5 worm cellular contexts compared by ENCODE assay signal in genomic region chrV:18266238-18266637, ce11.
TF ChIP-seq lines count a peak whose summit lies in the region.

Gene R10E8.6, minus strand, starts transcription at chrV:18266391.

TF ChIP-seq in whole organism, L1 larva, 84 proteins besides CTCF, POLR2A, EP300 and RAD21:
- peak; percentile 52 for TF ChIP-seq tlp-1 (tag; optimal IDR thresholded peaks at IDR 0.05; lab: Kevin White, UChicago)
- no peak for TF ChIP-seq grh-1 (GFP tag; IDR thresholded peaks at IDR 0.05; lab: Robert Waterston, UW)
- TF ChIP-seq lin-35 (GFP tag; optimal IDR thresholded peaks at IDR 0.05; lab: Kevin White, UChicago): peak in 1 of 2 experiments; percentile 29
- TF ChIP-seq elt-2 (tag; optimal IDR thresholded peaks at IDR 0.05; lab: Kevin White, UChicago): peak; percentile 78
- TF ChIP-seq efl-3 (GFP tag; optimal IDR thresholded peaks at IDR 0.05; lab: Kevin White, UChicago): no peak
- TF ChIP-seq nhr-77 (tag; optimal IDR thresholded peaks at IDR 0.05; lab: Kevin White, UChicago): no peak
- TF ChIP-seq efl-1 (optimal IDR thresholded peaks at IDR 0.05; lab: Kevin White, UChicago): no peak
- peak in 1 of 2 experiments; percentile 36 for TF ChIP-seq efl-1 (GFP tag; optimal IDR thresholded peaks at IDR 0.05 in 1 of 2; lab: Kevin White, UChicago)
- no peak for TF ChIP-seq nhr-76 (tag; optimal IDR thresholded peaks at IDR 0.05; lab: Kevin White, UChicago)

TF ChIP-seq in whole organism, L2 larva, 48 proteins besides CTCF, POLR2A, EP300 and RAD21:
- TF ChIP-seq fos-1 (tag; optimal IDR thresholded peaks at IDR 0.05; lab: Kevin White, UChicago) (peak; percentile 53), crh-2 (tag; optimal IDR thresholded peaks at IDR 0.05; lab: Kevin White, UChicago) (peak; percentile 10), zag-1 (tag; optimal IDR thresholded peaks at IDR 0.05; lab: Kevin White, UChicago) (no peak), Y55F3AM.14 (GFP tag; optimal IDR thresholded peaks at IDR 0.05; lab: Kevin White, UChicago) (no peak), ceh-82 (tag; optimal IDR thresholded peaks at IDR 0.05; lab: Kevin White, UChicago) (no peak), sma-3 (GFP tag; optimal IDR thresholded peaks at IDR 0.05; lab: Kevin White, UChicago) (no peak), aly-2 (tag; optimal IDR thresholded peaks at IDR 0.05; lab: Kevin White, UChicago) (no peak)
TF ChIP-seq in whole organism, L2 larva: peak in this region for 2.

TF ChIP-seq in whole organism, L3 larva, 47 proteins besides CTCF, POLR2A, EP300 and RAD21:
- TF ChIP-seq jun-1 (tag; optimal IDR thresholded peaks at IDR 0.05; lab: Kevin White, UChicago): peak; percentile 21
- TF ChIP-seq elt-2 (tag; optimal IDR thresholded peaks at IDR 0.05; lab: Kevin White, UChicago): peak; percentile 90
- peak; percentile 70 for TF ChIP-seq pqm-1 (tag; optimal IDR thresholded peaks at IDR 0.05; lab: Kevin White, UChicago)
- TF ChIP-seq R02D3.7 (tag; optimal IDR thresholded peaks at IDR 0.05; lab: Kevin White, UChicago): no peak
- TF ChIP-seq ceh-82 (tag; optimal IDR thresholded peaks at IDR 0.05; lab: Kevin White, UChicago): no peak

TF ChIP-seq in whole organism, L4 larva, 104 proteins besides CTCF, POLR2A, EP300 and RAD21:
- TF ChIP-seq ztf-11 (tag; optimal IDR thresholded peaks at IDR 0.05; lab: Kevin White, UChicago): no peak
- no peak for TF ChIP-seq lin-29 (GFP tag; IDR thresholded peaks at IDR 0.05; lab: Robert Waterston, UW)
- TF ChIP-seq nhr-48 (tag; optimal IDR thresholded peaks at IDR 0.05; lab: Kevin White, UChicago): no peak
- TF ChIP-seq lin-13 (GFP tag; optimal IDR thresholded peaks at IDR 0.05; lab: Kevin White, UChicago): no peak
- TF ChIP-seq ctbp-1 (GFP tag; IDR thresholded peaks at IDR 0.05; lab: Robert Waterston, UW): no peak
- no peak for TF ChIP-seq spr-1 (tag; optimal IDR thresholded peaks at IDR 0.05; lab: Kevin White, UChicago)
- TF ChIP-seq Y105C5A.15 (GFP tag; IDR thresholded peaks at IDR 0.05; lab: Robert Waterston, UW): no peak
- no peak for TF ChIP-seq mdl-1 (tag; optimal IDR thresholded peaks at IDR 0.05; lab: Kevin White, UChicago)
- TF ChIP-seq spr-3 (GFP tag; optimal IDR thresholded peaks at IDR 0.05; lab: Kevin White, UChicago): no peak
- no peak for TF ChIP-seq ceh-82 (tag; optimal IDR thresholded peaks at IDR 0.05; lab: Kevin White, UChicago)
- no peak for TF ChIP-seq zip-2 (tag; optimal IDR thresholded peaks at IDR 0.05; lab: Kevin White, UChicago)
- TF ChIP-seq php-3 (GFP tag; IDR thresholded peaks at IDR 0.05; lab: Robert Waterston, UW): peak; percentile 93
- no peak for TF ChIP-seq T26A8.4 (GFP tag; IDR thresholded peaks at IDR 0.05; lab: Robert Waterston, UW)
- no peak for TF ChIP-seq lin-15B (tag; optimal IDR thresholded peaks at IDR 0.05; lab: Kevin White, UChicago)
- TF ChIP-seq dmd-8 (GFP tag; IDR thresholded peaks at IDR 0.05; lab: Robert Waterston, UW): no peak
- no peak for TF ChIP-seq lin-39 (tag; optimal IDR thresholded peaks at IDR 0.05; lab: Kevin White, UChicago)
- no peak for TF ChIP-seq ceh-20 (GFP tag; IDR thresholded peaks at IDR 0.05; lab: Robert Waterston, UW)
- TF ChIP-seq hlh-11 (tag; optimal IDR thresholded peaks at IDR 0.05; lab: Kevin White, UChicago): peak; percentile 63
- TF ChIP-seq mxl-2 (GFP tag; conservative IDR thresholded peaks at IDR 0.05; lab: Robert Waterston, UW): no peak
- TF ChIP-seq dve-1 (tag; optimal IDR thresholded peaks at IDR 0.05; lab: Kevin White, UChicago; ENCODE audit: insufficient read depth): peak; percentile 57
- no peak for TF ChIP-seq ceh-62 (tag; optimal IDR thresholded peaks at IDR 0.05; lab: Kevin White, UChicago)
- TF ChIP-seq nhr-77 (tag; optimal IDR thresholded peaks at IDR 0.05; lab: Kevin White, UChicago): no peak
- no peak for TF ChIP-seq pha-4 (GFP tag; IDR thresholded peaks at IDR 0.05; lab: Robert Waterston, UW)
- TF ChIP-seq pha-4 (tag; optimal IDR thresholded peaks at IDR 0.05; lab: Kevin White, UChicago): no peak
- no peak for TF ChIP-seq nhr-76 (tag; optimal IDR thresholded peaks at IDR 0.05; lab: Kevin White, UChicago)
- TF ChIP-seq nhr-28 (tag; optimal IDR thresholded peaks at IDR 0.05; lab: Kevin White, UChicago): peak; percentile 35
- TF ChIP-seq dmd-6 (GFP tag; IDR thresholded peaks at IDR 0.05; lab: Robert Waterston, UW): peak; percentile 45
- TF ChIP-seq attf-4 (tag; optimal IDR thresholded peaks at IDR 0.05; lab: Kevin White, UChicago): no peak
- no peak for TF ChIP-seq zip-11 (GFP tag; IDR thresholded peaks at IDR 0.05; lab: Robert Waterston, UW)
- no peak for TF ChIP-seq hlh-30 (tag; optimal IDR thresholded peaks at IDR 0.05; lab: Kevin White, UChicago; ENCODE audit: insufficient read depth)
- no peak for TF ChIP-seq nhr-6 (tag; optimal IDR thresholded peaks at IDR 0.05; lab: Kevin White, UChicago)
- no peak for TF ChIP-seq hif-1 (tag; optimal IDR thresholded peaks at IDR 0.05; lab: Kevin White, UChicago)
- no peak for TF ChIP-seq daf-16 (GFP tag; optimal IDR thresholded peaks at IDR 0.05; lab: Kevin White, UChicago)
- peak; percentile 33 for TF ChIP-seq daf-16 (tag; optimal IDR thresholded peaks at IDR 0.05; lab: Kevin White, UChicago)
- TF ChIP-seq lin-1 (GFP tag; IDR thresholded peaks at IDR 0.05; lab: Robert Waterston, UW): no peak
- peak; percentile 79 for TF ChIP-seq aha-1 (tag; lab: Kevin White, UChicago)
- TF ChIP-seq nhr-25 (tag; optimal IDR thresholded peaks at IDR 0.05; lab: Kevin White, UChicago; ENCODE audit: borderline replicate concordance, insufficient read depth): no peak
- no peak for TF ChIP-seq mdt-29 (GFP tag; IDR thresholded peaks at IDR 0.05; lab: Robert Waterston, UW)
- TF ChIP-seq arid-1 (GFP tag; conservative IDR thresholded peaks at IDR 0.05; lab: Robert Waterston, UW): no peak

TF ChIP-seq in whole organism, young adult, 124 proteins besides CTCF, POLR2A, EP300 and RAD21:
- peak; percentile 48 for TF ChIP-seq nhr-80 (tag; optimal IDR thresholded peaks at IDR 0.05; lab: Kevin White, UChicago)
- TF ChIP-seq F23B12.7 (tag; optimal IDR thresholded peaks at IDR 0.05; lab: Kevin White, UChicago; ENCODE audit: insufficient read depth): no peak
- no peak for TF ChIP-seq fkh-3 (tag; optimal IDR thresholded peaks at IDR 0.05; lab: Kevin White, UChicago)
